Worm (Caenorhabditis elegans): ENCODE measurements around the gene sam-10.

Gene sam-10

DNA sequence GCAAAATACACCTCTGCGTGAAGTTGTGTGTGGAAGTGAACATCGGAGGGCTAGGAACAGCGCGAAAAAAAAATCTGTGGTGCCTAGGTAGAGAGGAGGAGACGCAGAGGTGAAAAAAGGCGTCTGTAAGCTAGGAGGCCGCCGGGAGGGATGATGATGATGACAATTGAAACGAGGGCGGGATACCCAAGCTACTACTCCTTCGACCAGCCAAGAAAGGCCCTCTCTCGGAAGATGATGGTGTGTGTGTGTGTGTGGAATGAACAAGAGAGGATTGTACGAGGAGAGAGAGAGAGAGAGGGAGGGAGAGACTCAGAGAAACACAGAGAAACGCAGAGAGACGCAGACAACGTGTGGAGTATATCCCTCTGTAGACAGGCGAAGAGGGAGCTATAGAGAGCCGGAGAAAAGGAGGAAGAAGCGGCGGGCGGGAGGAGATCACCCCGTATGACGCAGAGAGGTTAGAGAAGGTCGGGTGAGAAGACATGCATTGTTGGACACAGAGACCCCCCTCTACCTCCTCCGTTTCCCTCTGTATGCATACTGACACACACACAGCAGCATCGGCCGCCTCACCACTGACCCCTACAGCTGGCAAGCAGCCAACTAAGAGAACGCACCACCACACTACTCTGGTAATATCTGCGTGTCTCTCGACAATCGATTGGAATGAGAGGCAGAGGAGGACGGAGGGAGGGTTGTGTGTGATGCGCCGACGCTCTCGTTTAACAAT is 4.8 kb upstream of the sam-10 start (continued):
- TF ChIP-seq lin-13 (GFP tag; optimal IDR thresholded peaks at IDR 0.05) (peak; percentile 5), arid-1 (GFP tag; conservative IDR thresholded peaks at IDR 0.05) (no peak; the same call in 1 of the 2 replicates), lin-39 (tag; optimal IDR thresholded peaks at IDR 0.05) (no peak), duxl-1 (tag; optimal IDR thresholded peaks at IDR 0.05; ENCODE audit: poor library complexity) (peak; percentile 5), nhr-48 (tag; optimal IDR thresholded peaks at IDR 0.05) (peak; percentile 74), daf-12 (tag; optimal IDR thresholded peaks at IDR 0.05) (no peak), Y75B8A.6 (GFP tag; IDR thresholded peaks at IDR 0.05) (no peak), F49E8.2 (tag; optimal IDR thresholded peaks at IDR 0.05; ENCODE audit: borderline replicate concordance) (no peak), lin-38 (GFP tag; IDR thresholded peaks at IDR 0.05) (peak; percentile 38; the same call in 1 of the 2 replicates), daf-16 (GFP tag; optimal IDR thresholded peaks at IDR 0.05) (peak in 1 of 2 experiments; percentile 49), daf-16 (tag; optimal IDR thresholded peaks at IDR 0.05) (peak; percentile 46), ceh-44 (GFP tag; IDR thresholded peaks at IDR 0.05) (no peak), F26F4.8 (GFP tag; conservative IDR thresholded peaks at IDR 0.05) (no peak), ZK337.2 (GFP tag; IDR thresholded peaks at IDR 0.05) (no peak), dmd-6 (GFP tag; IDR thresholded peaks at IDR 0.05) (peak; percentile 75), R02D3.7 (tag; optimal IDR thresholded peaks at IDR 0.05) (no peak), hlh-30 (tag; optimal IDR thresholded peaks at IDR 0.05; ENCODE audit: insufficient read depth) (peak; percentile 69), madf-5 (GFP tag; IDR thresholded peaks at IDR 0.05) (no peak), nhr-237 (tag; optimal IDR thresholded peaks at IDR 0.05) (no peak)

DNA sequence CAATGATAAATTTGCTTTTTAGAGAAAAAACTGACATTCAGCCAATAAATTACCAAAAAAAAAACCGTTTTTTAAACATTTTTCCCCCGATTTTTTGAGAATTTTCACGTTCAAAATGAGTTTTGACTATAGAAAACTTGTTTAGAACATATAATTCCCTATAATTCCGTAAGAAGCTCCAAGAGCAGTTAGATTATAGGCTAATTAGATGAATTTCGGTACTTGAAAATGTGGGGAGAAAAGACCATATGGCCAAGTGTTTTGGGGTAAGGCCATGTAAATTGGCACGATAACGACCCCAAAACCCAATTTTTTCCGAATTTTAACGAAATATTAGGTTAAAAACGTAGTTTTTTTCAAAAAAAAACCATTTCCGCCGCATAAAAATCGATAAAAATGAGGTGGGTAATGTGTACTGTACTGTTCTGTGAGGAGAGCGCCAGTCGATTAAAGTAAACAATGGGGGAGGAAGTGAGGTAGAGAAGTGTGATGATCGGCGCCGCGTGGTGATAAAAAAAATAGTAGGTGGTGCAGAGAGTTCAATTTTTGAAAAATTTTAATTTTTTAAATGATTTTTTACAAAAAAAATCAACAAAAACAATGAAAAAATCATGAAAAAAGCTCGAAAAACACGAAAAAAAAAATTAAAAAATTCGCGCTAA is 2.9 kb upstream of the sam-10 start:
- TF ChIP-seq pqm-1 (tag; optimal IDR thresholded peaks at IDR 0.05) (peak; percentile 22), hlh-11 (tag; optimal IDR thresholded peaks at IDR 0.05) (peak; percentile 47), dmd-6 (GFP tag; IDR thresholded peaks at IDR 0.05) (peak; percentile 72), cey-2 (tag; optimal IDR thresholded peaks at IDR 0.05; ENCODE audit: borderline replicate concordance, insufficient read depth) (no peak), mxl-3 (GFP tag; optimal IDR thresholded peaks at IDR 0.05) (peak; percentile 79), lin-1 (GFP tag; IDR thresholded peaks at IDR 0.05) (no peak), nhr-28 (tag; optimal IDR thresholded peaks at IDR 0.05) (peak; percentile 73), dpl-1 (GFP tag; optimal IDR thresholded peaks at IDR 0.05) (no peak), nhr-48 (tag; optimal IDR thresholded peaks at IDR 0.05) (no peak), daf-12 (tag; optimal IDR thresholded peaks at IDR 0.05) (no peak), pha-4 (GFP tag; IDR thresholded peaks at IDR 0.05) (no peak), pha-4 (tag; optimal IDR thresholded peaks at IDR 0.05) (peak; percentile 52), zfp-3 (GFP tag; conservative IDR thresholded peaks at IDR 0.05) (no peak), fos-1 (tag; optimal IDR thresholded peaks at IDR 0.05) (no peak), daf-16 (GFP tag; optimal IDR thresholded peaks at IDR 0.05) (no peak), daf-16 (tag; optimal IDR thresholded peaks at IDR 0.05) (peak; percentile 40)

DNA sequence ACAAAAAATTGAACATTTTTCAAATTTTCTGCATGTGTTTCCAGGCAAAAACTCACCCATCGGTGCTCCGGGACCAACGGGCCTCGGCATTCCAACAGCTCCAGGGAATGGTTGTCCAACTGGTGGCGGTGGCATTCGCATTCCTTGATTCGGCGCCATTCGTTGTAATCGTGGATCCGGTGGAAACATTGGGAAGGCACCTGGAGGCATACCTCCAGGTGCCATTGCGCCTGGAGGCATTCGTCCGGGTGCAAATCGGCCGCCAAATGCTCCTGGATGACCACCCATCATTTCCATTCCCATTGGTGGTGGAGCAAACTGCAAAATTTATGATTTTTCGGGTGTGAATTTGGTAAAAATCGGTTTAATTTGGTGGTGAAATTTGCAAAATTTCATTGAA is 3.8 kb downstream of the sam-10 start:
- TF ChIP-seq dve-1 (tag; optimal IDR thresholded peaks at IDR 0.05; ENCODE audit: insufficient read depth) (no peak), nhr-42 (GFP tag; IDR thresholded peaks at IDR 0.05) (no peak), F49E8.2 (tag; optimal IDR thresholded peaks at IDR 0.05; ENCODE audit: borderline replicate concordance) (no peak), php-3 (GFP tag; IDR thresholded peaks at IDR 0.05) (no peak), aha-1 (tag) (peak; percentile 91), set-16 (GFP tag; IDR thresholded peaks at IDR 0.05) (peak; percentile 41; the same call in 1 of the 2 replicates), ceh-62 (tag; optimal IDR thresholded peaks at IDR 0.05) (no peak), zip-2 (tag; optimal IDR thresholded peaks at IDR 0.05) (no peak), nhr-6 (tag; optimal IDR thresholded peaks at IDR 0.05) (no peak), mxl-2 (GFP tag; conservative IDR thresholded peaks at IDR 0.05) (no peak), ces-1 (GFP tag; optimal IDR thresholded peaks at IDR 0.05) (no peak), nhr-77 (tag; optimal IDR thresholded peaks at IDR 0.05) (no peak), snpc-4 (tag; optimal IDR thresholded peaks at IDR 0.05) (no peak), mdt-29 (GFP tag; IDR thresholded peaks at IDR 0.05) (no peak)
